Worm (Caenorhabditis elegans) whole organism, L4/young adult: ENCODE results near the gene best-9.

Experiments used
- W03F9.2 ChIP-seq: fragments of 150-350 bp; optimal IDR thresholded peaks from 2 replicates; lab custom pipeline; 2014; ENCODE audit warnings: missing biosample characterization, missing genetic modification characterization
- him-1 ChIP-seq: sonication (generic microtip); optimal IDR thresholded peaks from 2 replicates; lab custom pipeline; 2016; ENCODE audit warnings: missing genotype, missing genetic modification reagents, missing genetic modification characterization, missing compliant biosample characterization

- TF ChIP-seq him-1 (tag; lab: Kevin White, UChicago) (no peak), W03F9.2 (tag; lab: Kevin White, UChicago) (no peak)
Observed at ce11 chrIV:6560434-6560833, at the start of gene best-9.
